Fruit fly (Drosophila melanogaster) S2 (cell line): ENCODE results near the gene CG44174.

ENCODE experiments used
- CG8478 ChIP-seq: fragments of >200 bp; optimal IDR thresholded peaks from 2 replicates; lab custom pipeline; 2018
- CTCF ChIP-seq, 2 experiments: fragments of >200 bp; optimal IDR thresholded peaks; 2 replicates each; lab custom pipeline; 2018

DNA sequence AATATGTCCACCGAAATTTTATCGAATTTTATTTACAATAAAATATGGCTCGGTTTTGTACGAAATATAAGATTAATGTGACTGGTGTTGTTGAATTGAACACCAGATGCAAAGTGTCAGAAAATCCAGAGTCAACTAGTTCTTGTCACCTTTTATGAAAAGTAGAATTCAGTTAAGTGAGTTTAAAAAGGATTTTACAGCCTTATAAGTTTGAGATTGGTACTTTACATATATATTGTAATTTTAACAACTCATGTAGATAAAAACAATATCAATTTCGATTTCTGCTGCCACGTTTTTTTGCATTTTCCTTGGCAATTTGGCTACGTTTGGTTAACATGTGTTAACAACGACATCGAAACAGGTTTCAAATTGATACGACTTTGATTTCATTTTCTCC is 49.5 kb downstream of the CG44174 start, which contains the start of gene CG5217:
- TF ChIP-seq CG8478 (lab: Kevin White, UChicago) (no peak), CTCF (optimal IDR thresholded peaks at IDR 0.05; lab: Kevin White, UChicago) (no peak)
